Fruit fly (Drosophila melanogaster): ENCODE data around the gene Pfdn1.

Gene Pfdn1

dm6 chr2L:6078757-6079351 is 10.0 kb downstream of the Pfdn1 start (continued):
- peak; percentile 79 for TF ChIP-seq CG17385 (GFP tag; optimal IDR thresholded peaks at IDR 0.05)
- peak; percentile 100 for TF ChIP-seq twi (tag; optimal IDR thresholded peaks at IDR 0.05)
- TF ChIP-seq ERR (GFP tag; optimal IDR thresholded peaks at IDR 0.05) = no peak
- TF ChIP-seq pros (GFP tag; optimal IDR thresholded peaks at IDR 0.05) = peak; percentile 95
- no peak for TF ChIP-seq CG4617 (GFP tag; optimal IDR thresholded peaks at IDR 0.05; ENCODE audit: borderline replicate concordance)
- TF ChIP-seq Tbp (GFP tag; optimal IDR thresholded peaks at IDR 0.05) = peak; percentile 57
- TF ChIP-seq Trl (optimal IDR thresholded peaks at IDR 0.05) = peak; percentile 10 to 83
- TF ChIP-seq Trl (GFP tag; optimal IDR thresholded peaks at IDR 0.05) = no peak
- no peak for TF ChIP-seq Taf1 (GFP tag; IDR thresholded peaks at IDR 0.05)
- peak; percentile 28 for TF ChIP-seq Jarid2 (GFP tag; optimal IDR thresholded peaks at IDR 0.05)
- peak; percentile 73 for TF ChIP-seq Elba2 (GFP tag; optimal IDR thresholded peaks at IDR 0.05)
- TF ChIP-seq HLH3B (GFP tag; IDR thresholded peaks at IDR 0.05) = no peak
- no peak for TF ChIP-seq CG15073 (GFP tag; optimal IDR thresholded peaks at IDR 0.05)
- TF ChIP-seq CG16813 (GFP tag; IDR thresholded peaks at IDR 0.05; ENCODE audit: partially characterized antibody) = 0 out of 3 replicates have a peak, but pooled peaks have one; percentile 28
- peak; percentile 2 for TF ChIP-seq CG5180 (GFP tag; optimal IDR thresholded peaks at IDR 0.05)
- TF ChIP-seq Drgx (GFP tag; IDR thresholded peaks at IDR 0.05) = no peak
- TF ChIP-seq CG14860 (GFP tag; IDR thresholded peaks at IDR 0.05; ENCODE audit: partially characterized antibody) = peak; percentile 20; the same call in 1 of the 3 replicates
- TF ChIP-seq sna (GFP tag; IDR thresholded peaks at IDR 0.05; ENCODE audit: partially characterized antibody) = 0 out of 2 replicates have a peak, but pooled peaks have one; percentile 23
- peak; percentile 18; the same call in 1 of the 2 replicates for TF ChIP-seq Bgb (GFP tag; IDR thresholded peaks at IDR 0.05; ENCODE audit: partially characterized antibody)
- peak; percentile 100 for TF ChIP-seq CG42726 (GFP tag; IDR thresholded peaks at IDR 0.05; ENCODE audit: partially characterized antibody)
- peak; percentile 5 for TF ChIP-seq nom (GFP tag; optimal IDR thresholded peaks at IDR 0.05)
- no peak for TF ChIP-seq sim (GFP tag; IDR thresholded peaks at IDR 0.05)
- peak; percentile 98 for TF ChIP-seq cwo (GFP tag; optimal IDR thresholded peaks at IDR 0.05)
- no peak for TF ChIP-seq Nf-YA (GFP tag; IDR thresholded peaks at IDR 0.05)
- TF ChIP-seq HLH4C (GFP tag; IDR thresholded peaks at IDR 0.05; ENCODE audit: partially characterized antibody) = no peak
- TF ChIP-seq CG4360 (GFP tag; IDR thresholded peaks at IDR 0.05) = peak; percentile 59; the same call in 1 of the 2 replicates
- no peak for TF ChIP-seq CG11695 (GFP tag; IDR thresholded peaks at IDR 0.05)
- TF ChIP-seq gcm (GFP tag; optimal IDR thresholded peaks at IDR 0.05) = peak; percentile 94
- TF ChIP-seq row (GFP tag; IDR thresholded peaks at IDR 0.05) = no peak
- TF ChIP-seq CG2202 (tag; optimal IDR thresholded peaks at IDR 0.05) = no peak
- peak; percentile 91 for TF ChIP-seq z (GFP tag; IDR thresholded peaks at IDR 0.05)
- no peak for TF ChIP-seq ash1 (GFP tag; optimal IDR thresholded peaks at IDR 0.05)
- TF ChIP-seq CG9797 (GFP tag; optimal IDR thresholded peaks at IDR 0.05) = no peak
- TF ChIP-seq CG6813 (GFP tag; optimal IDR thresholded peaks at IDR 0.05) = no peak
- no peak for TF ChIP-seq CG13424 (tag; optimal IDR thresholded peaks at IDR 0.05)
- peak; percentile 82 for TF ChIP-seq zen (tag; optimal IDR thresholded peaks at IDR 0.05)
- no peak for TF ChIP-seq grau (tag; optimal IDR thresholded peaks at IDR 0.05)
- peak; percentile 70 for TF ChIP-seq oc (tag; optimal IDR thresholded peaks at IDR 0.05)
- peak; percentile 41 for TF ChIP-seq CG1832 (GFP tag; optimal IDR thresholded peaks at IDR 0.05)
- TF ChIP-seq CG1529 (GFP tag; optimal IDR thresholded peaks at IDR 0.05) = no peak
- peak; percentile 58 for TF ChIP-seq HmgD (GFP tag; optimal IDR thresholded peaks at IDR 0.05)
- no peak for TF ChIP-seq sob (GFP tag; IDR thresholded peaks at IDR 0.05)
- TF ChIP-seq Oli (tag; optimal IDR thresholded peaks at IDR 0.05) = no peak
- TF ChIP-seq ftz-f1 (GFP tag; optimal IDR thresholded peaks at IDR 0.05) = no peak
- no peak for TF ChIP-seq CG11560 (tag; IDR thresholded peaks at IDR 0.05)
- no peak for TF ChIP-seq CG15011 (GFP tag; optimal IDR thresholded peaks at IDR 0.05)
- no peak for TF ChIP-seq BtbVII (GFP tag; optimal IDR thresholded peaks at IDR 0.05)
- TF ChIP-seq kah (GFP tag; optimal IDR thresholded peaks at IDR 0.05) = peak; percentile 46
- TF ChIP-seq CG15696 (tag; optimal IDR thresholded peaks at IDR 0.05) = peak; percentile 14

Measured in whole organism, embryonic.